Fruit fly (Drosophila melanogaster) whole organism, embryonic: ENCODE results near the gene CG32832.

ENCODE experiments used
- BEAF-32 ChIP-seq: fragments of 200-800 bp; sonication (Bioruptor generic); optimal IDR thresholded peaks from 3 replicates; lab custom pipeline; 2017; ENCODE audit warnings: missing biosample characterization, missing genetic modification characterization, mild to moderate bottlenecking, moderate library complexity, missing genetic modification reagents
- BtbVII ChIP-seq: fragments of 200-800 bp; sonication (Bioruptor generic); optimal IDR thresholded peaks from 3 replicates; lab custom pipeline; 2017; ENCODE audit warnings: missing biosample characterization, mild to moderate bottlenecking, missing genetic modification characterization
- Bteb2 ChIP-seq: fragments of 200-800 bp; sonication (Bioruptor generic); optimal IDR thresholded peaks from 2 replicates; lab custom pipeline; 2016; ENCODE audit warnings: missing biosample characterization, missing genetic modification characterization
- CG10543 ChIP-seq: fragments of 200-800 bp; sonication (Bioruptor generic); optimal IDR thresholded peaks from 3 replicates; lab custom pipeline; 2017; ENCODE audit warnings: missing biosample characterization, mild to moderate bottlenecking, missing genetic modification characterization, moderate library complexity
- CG13123 ChIP-seq: fragments of 200-800 bp; sonication (Bioruptor generic); optimal IDR thresholded peaks from 2 replicates; lab custom pipeline; 2016; ENCODE audit warnings: missing biosample characterization, missing genetic modification characterization
- CG13296 ChIP-seq: fragments of 200-800 bp; sonication (Bioruptor generic); optimal IDR thresholded peaks from 3 replicates; lab custom pipeline; 2018; ENCODE audit warnings: missing biosample characterization, mild to moderate bottlenecking, missing genetic modification characterization
- CG14441 ChIP-seq: fragments of 200-800 bp; sonication (Bioruptor generic); IDR thresholded peaks from 2 replicates; pipeline ENCODE4 v1.3.6; 2022; ENCODE audit warnings: missing biosample characterization, missing genetic modification characterization
- CG15514 ChIP-seq: fragments of 200-800 bp; sonication (Bioruptor generic); optimal IDR thresholded peaks from 3 replicates; lab custom pipeline; 2017; ENCODE audit warnings: missing biosample characterization, missing genetic modification characterization, mild to moderate bottlenecking, moderate library complexity, missing genetic modification reagents
- CG16779 ChIP-seq: fragments of 200-800 bp; sonication (Bioruptor generic); IDR thresholded peaks from 2 replicates; pipeline ENCODE4 v1.3.6; 2022; ENCODE audit warnings: missing biosample characterization, missing genetic modification characterization
- CG16813 ChIP-seq: fragments of 200-800 bp; sonication (Bioruptor generic); IDR thresholded peaks from 3 replicates; pipeline ENCODE4 v1.3.6; 2022; ENCODE audit warnings: missing biosample characterization, missing genetic modification characterization; ENCODE audit not compliant: partially characterized antibody
- CG17328 ChIP-seq: fragments of 200-800 bp; sonication (Bioruptor generic); IDR thresholded peaks from 2 replicates; pipeline ENCODE4 v1.3.6; 2022; ENCODE audit warnings: missing biosample characterization, missing genetic modification characterization
- CG1832 ChIP-seq: fragments of 200-800 bp; sonication (Bioruptor generic); optimal IDR thresholded peaks from 2 replicates; lab custom pipeline; 2017; ENCODE audit warnings: missing biosample characterization, mild to moderate bottlenecking, missing genetic modification characterization, inconsistent platforms
- CG32772 ChIP-seq: fragments of 200-800 bp; sonication (Bioruptor generic); IDR thresholded peaks from 2 replicates; pipeline ENCODE4 v1.3.6; 2022; ENCODE audit warnings: missing biosample characterization, missing genetic modification characterization
- CG34376 ChIP-seq: fragments of 200-800 bp; sonication (Bioruptor generic); optimal IDR thresholded peaks from 2 replicates; lab custom pipeline; 2018; ENCODE audit warnings: missing biosample characterization, mild to moderate bottlenecking, missing genetic modification characterization
- CG34422 ChIP-seq: fragments of 200-800 bp; sonication (Bioruptor generic); IDR thresholded peaks from 3 replicates; pipeline ENCODE4 v1.3.6; 2022; ENCODE audit warnings: missing biosample characterization, missing genetic modification characterization
- CG7372 ChIP-seq: fragments of 200-800 bp; sonication (Bioruptor generic); IDR thresholded peaks from 2 replicates; pipeline ENCODE4 v1.3.6; 2022; ENCODE audit warnings: missing biosample characterization, missing genetic modification characterization
- CG7745 ChIP-seq: fragments of 200-800 bp; sonication (Bioruptor generic); optimal IDR thresholded peaks from 2 replicates; lab custom pipeline; 2018; ENCODE audit warnings: missing biosample characterization, mild to moderate bottlenecking, missing genetic modification characterization, moderate library complexity
- CG9932 ChIP-seq: fragments of 200-800 bp; sonication (Bioruptor generic); IDR thresholded peaks from 2 replicates; pipeline ENCODE4 v1.3.6; 2022; ENCODE audit warnings: missing biosample characterization, missing genetic modification characterization
- CoRest ChIP-seq: fragments of 200-800 bp; sonication (Bioruptor generic); optimal IDR thresholded peaks from 3 replicates; lab custom pipeline; 2018; ENCODE audit warnings: missing biosample characterization, mild to moderate bottlenecking, missing genetic modification characterization, moderate library complexity
- Deaf1 ChIP-seq: fragments of 200-800 bp; optimal IDR thresholded peaks from 3 replicates; lab custom pipeline; 2019; ENCODE audit warnings: missing biosample characterization, mild to moderate bottlenecking, missing genetic modification characterization, moderate library complexity
- Dip2 ChIP-seq: fragments of 200-800 bp; sonication (Bioruptor generic); IDR thresholded peaks from 2 replicates; pipeline ENCODE4 v1.3.6; 2022; ENCODE audit warnings: missing biosample characterization, missing genetic modification characterization
- Dll ChIP-seq: fragments of 200-800 bp; sonication (Bioruptor generic); IDR thresholded peaks from 4 replicates; pipeline ENCODE4 v1.3.6; 2022; ENCODE audit warnings: missing biosample characterization, missing genetic modification characterization; ENCODE audit not compliant: partially characterized antibody
- Doc3 ChIP-seq: fragments of 200-800 bp; sonication (Bioruptor generic); IDR thresholded peaks from 3 replicates; pipeline ENCODE4 v1.3.6; 2022; ENCODE audit warnings: missing biosample characterization, missing genetic modification characterization; ENCODE audit not compliant: partially characterized antibody
- Dref ChIP-seq: fragments of 200-800 bp; sonication (Bioruptor generic); IDR thresholded peaks from 2 replicates; pipeline ENCODE4 v1.3.6; 2022; ENCODE audit warnings: missing biosample characterization, missing genetic modification characterization
- HLH3B ChIP-seq: fragments of 200-800 bp; sonication (Bioruptor generic); IDR thresholded peaks from 2 replicates; pipeline ENCODE4 v1.3.6; 2022; ENCODE audit warnings: missing biosample characterization, missing genetic modification characterization
- HLH4C ChIP-seq: fragments of 200-800 bp; sonication (Bioruptor generic); IDR thresholded peaks from 3 replicates; pipeline ENCODE4 v1.3.6; 2022; ENCODE audit warnings: missing biosample characterization, missing genetic modification characterization; ENCODE audit not compliant: partially characterized antibody
- Med ChIP-seq: fragments of 200-800 bp; sonication (Bioruptor generic); peaks from one replicate; lab custom pipeline; 2016; ENCODE audit warnings: missing biosample characterization, missing genetic modification characterization, mild to moderate bottlenecking, inconsistent platforms, moderate library complexity
- Mrtf ChIP-seq: fragments of 200-800 bp; sonication (Bioruptor generic); IDR thresholded peaks from 3 replicates; pipeline ENCODE4 v1.3.6; 2022; ENCODE audit warnings: missing biosample characterization, missing genetic modification characterization
- Nf-YB ChIP-seq: fragments of 200-800 bp; sonication (Bioruptor generic); optimal IDR thresholded peaks from 3 replicates; lab custom pipeline; 2019; ENCODE audit warnings: missing biosample characterization, mild to moderate bottlenecking, missing genetic modification characterization, moderate library complexity
- Nf-YC ChIP-seq: fragments of 200-800 bp; optimal IDR thresholded peaks from 3 replicates; lab custom pipeline; 2019; ENCODE audit warnings: missing biosample characterization, mild to moderate bottlenecking, missing genetic modification characterization, moderate library complexity
- Sin3A ChIP-seq: fragments of >200 bp; optimal IDR thresholded peaks from 2 replicates; lab custom pipeline; 2018
- Tbp ChIP-seq: fragments of >200 bp; optimal IDR thresholded peaks from 2 replicates; lab custom pipeline; 2018; ENCODE audit warnings: missing biosample characterization, missing genetic modification characterization
- ato ChIP-seq: fragments of 200-800 bp; sonication (Bioruptor generic); IDR thresholded peaks from 2 replicates; pipeline ENCODE4 v1.3.6; 2022; ENCODE audit warnings: missing biosample characterization, missing genetic modification characterization; ENCODE audit not compliant: partially characterized antibody
- az2 ChIP-seq: fragments of 200-800 bp; sonication (Bioruptor generic); optimal IDR thresholded peaks from 3 replicates; lab custom pipeline; 2016; ENCODE audit warnings: missing biosample characterization, missing genetic modification characterization
- bsh ChIP-seq, 2 experiments: fragments of 200-800 bp; sonication (Bioruptor generic); optimal IDR thresholded peaks; 2 replicates each; lab custom pipeline; 2017 to 2018; ENCODE audit warnings: mild to moderate bottlenecking in 2 of 2, missing biosample characterization in 2 of 2, missing genetic modification characterization in 2 of 2, moderate library complexity in 1 of 2
- ci ChIP-seq: fragments of 200-800 bp; sonication (Bioruptor generic); IDR thresholded peaks from 3 replicates; pipeline ENCODE4 v1.3.6; 2022; ENCODE audit warnings: missing biosample characterization, missing genetic modification characterization
- cwo ChIP-seq: fragments of 200-800 bp; sonication (Bioruptor generic); optimal IDR thresholded peaks from 3 replicates; lab custom pipeline; 2017; ENCODE audit warnings: missing biosample characterization, missing genetic modification characterization, mild to moderate bottlenecking, moderate library complexity, missing genetic modification reagents
- eyg ChIP-seq: fragments of 200-800 bp; sonication (Bioruptor generic); optimal IDR thresholded peaks from 3 replicates; lab custom pipeline; 2016; ENCODE audit warnings: missing biosample characterization, missing genetic modification characterization
- insv ChIP-seq, 2 experiments: fragments of 200-800 bp; sonication (Bioruptor generic); optimal IDR thresholded peaks; 3 replicates each; lab custom pipeline; 2016 to 2018; ENCODE audit warnings: missing biosample characterization in 2 of 2, missing genetic modification characterization in 2 of 2
- inv ChIP-seq: fragments of 200-800 bp; sonication (Bioruptor generic); IDR thresholded peaks from 2 replicates; pipeline ENCODE4 v1.3.6; 2022; ENCODE audit warnings: missing biosample characterization, missing genetic modification characterization; ENCODE audit not compliant: partially characterized antibody
- lmd ChIP-seq: fragments of 200-800 bp; sonication (Bioruptor generic); IDR thresholded peaks from 2 replicates; pipeline ENCODE4 v1.3.6; 2022; ENCODE audit warnings: missing biosample characterization, missing genetic modification characterization
- pros ChIP-seq: fragments of 200-800 bp; sonication (Bioruptor generic); optimal IDR thresholded peaks from 3 replicates; lab custom pipeline; 2019; ENCODE audit warnings: missing biosample characterization, mild to moderate bottlenecking, missing genetic modification characterization, moderate library complexity
- pum ChIP-seq: fragments of 200-800 bp; sonication (Bioruptor generic); optimal IDR thresholded peaks from 2 replicates; lab custom pipeline; 2016; ENCODE audit warnings: missing biosample characterization, missing genetic modification characterization
- ro ChIP-seq: fragments of 200-800 bp; sonication (Bioruptor generic); IDR thresholded peaks from 2 replicates; pipeline ENCODE4 v1.3.6; 2022; ENCODE audit warnings: missing biosample characterization, missing genetic modification characterization
- seq ChIP-seq: fragments of 200-800 bp; sonication (Bioruptor generic); IDR thresholded peaks from 2 replicates; pipeline ENCODE4 v1.3.6; 2022; ENCODE audit warnings: missing biosample characterization, missing genetic modification characterization
- so ChIP-seq: fragments of 200-800 bp; sonication (Bioruptor generic); IDR thresholded peaks from 3 replicates; pipeline ENCODE4 v1.3.6; 2022; ENCODE audit warnings: missing biosample characterization, missing genetic modification characterization
- sob ChIP-seq: fragments of 200-800 bp; sonication (Bioruptor generic); IDR thresholded peaks from 2 replicates; pipeline ENCODE4 v1.3.6; 2022; ENCODE audit warnings: missing biosample characterization, missing genetic modification characterization
- sug ChIP-seq: fragments of 200-800 bp; optimal IDR thresholded peaks from 2 replicates; lab custom pipeline; 2019; ENCODE audit warnings: missing biosample characterization, mild to moderate bottlenecking, missing genetic modification characterization, moderate library complexity
- vnd ChIP-seq: fragments of 200-800 bp; sonication (Bioruptor generic); IDR thresholded peaks from 3 replicates; pipeline ENCODE4 v1.3.6; 2022; ENCODE audit warnings: missing biosample characterization, missing genetic modification characterization; ENCODE audit not compliant: partially characterized antibody
- zfh1 ChIP-seq: fragments of 200-800 bp; sonication (Bioruptor generic); IDR thresholded peaks from 3 replicates; pipeline ENCODE4 v1.3.6; 2022; ENCODE audit warnings: missing biosample characterization, missing genetic modification characterization

Gene CG32832

DNA sequence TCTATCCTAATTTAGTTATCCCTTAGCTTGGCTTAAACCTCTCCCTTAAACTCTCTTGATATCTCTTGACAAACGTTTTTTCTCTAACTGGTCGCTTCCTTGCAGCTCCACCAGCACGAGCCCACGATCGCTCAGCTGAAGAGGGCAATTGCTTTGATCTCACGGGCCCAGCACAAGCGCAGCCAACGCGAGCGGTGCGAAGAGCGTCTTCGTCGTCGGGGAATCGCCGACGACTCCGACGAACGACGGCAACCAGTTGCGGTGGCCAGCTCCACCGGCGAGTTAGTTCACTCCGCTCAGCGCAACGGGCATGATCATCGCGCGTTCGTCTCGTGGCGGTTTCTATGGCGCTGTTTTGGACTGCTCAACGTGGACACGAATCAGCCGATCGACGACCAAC, 1.8 kb upstream of the CG32832 start (continued):
- TF ChIP-seq CG13296 (GFP tag; lab: Kevin White, UChicago) (peak; percentile 22), cwo (GFP tag; lab: Kevin White, UChicago) (peak; percentile 17), Mrtf (GFP tag; lab: Robert Waterston, UW) (0 out of 3 replicates have a peak, but pooled peaks have one; percentile 4), pum (no peak), insv (GFP tag; optimal IDR thresholded peaks at IDR 0.05; lab: Kevin White, UChicago) (no peak), BEAF-32 (GFP tag; lab: Kevin White, UChicago) (peak; percentile 4), BtbVII (GFP tag; lab: Kevin White, UChicago) (peak; percentile 1), CG10543 (GFP tag; lab: Kevin White, UChicago) (peak; percentile 84), CG9932 (GFP tag; lab: Robert Waterston, UW) (peak; percentile 39; the same call in 1 of the 2 replicates), CG15514 (GFP tag; lab: Kevin White, UChicago) (peak; percentile 94), HLH3B (GFP tag; lab: Robert Waterston, UW) (peak; percentile 38; the same call in 1 of the 2 replicates), sob (GFP tag; lab: Robert Waterston, UW) (peak; percentile 21; the same call in 1 of the 2 replicates), so (peak; percentile 24; the same call in 1 of the 3 replicates), Doc3 (GFP tag; lab: Robert Waterston, UW) (no peak), CG17328 (GFP tag; lab: Robert Waterston, UW) (peak; percentile 42; the same call in 1 of the 2 replicates), bsh (GFP tag; optimal IDR thresholded peaks at IDR 0.05; lab: Kevin White, UChicago) (peak in 1 of 2 experiments; percentile 38), Med (GFP tag; lab: Kevin White, UChicago) (peak; percentile 90), CG14441 (GFP tag; lab: Robert Waterston, UW) (0 out of 2 replicates have a peak, but pooled peaks have one; percentile 19), CG34376 (GFP tag; lab: Kevin White, UChicago) (peak; percentile 54), sug (tag; lab: Kevin White, UChicago) (peak; percentile 43)
- TF ChIP-seq, all 482 proteins: peak for 65

DNA sequence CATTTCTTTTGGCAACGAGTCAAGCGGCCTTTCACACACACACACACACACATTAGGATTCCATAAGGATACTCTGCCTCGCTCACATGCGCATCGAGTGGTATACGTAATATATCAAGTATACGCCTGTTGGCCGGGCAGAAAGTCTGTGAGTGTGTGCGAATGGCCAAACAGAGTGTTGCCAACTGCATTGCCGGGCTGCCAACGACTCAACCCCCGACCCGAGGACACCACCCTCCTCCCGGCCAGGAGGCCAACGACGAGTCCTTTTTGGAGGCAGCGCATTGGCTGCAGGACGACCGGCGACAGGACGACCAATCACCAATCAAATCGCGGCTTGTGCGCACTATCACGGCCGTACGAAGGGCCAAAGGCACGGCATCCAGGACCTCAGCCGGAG, 1.4 kb downstream of the CG32832 start:
- TF ChIP-seq HLH4C (GFP tag; lab: Robert Waterston, UW) (0 out of 3 replicates have a peak, but pooled peaks have one; percentile 26), ci (GFP tag; lab: Robert Waterston, UW) (0 out of 3 replicates have a peak, but pooled peaks have one; percentile 8), CG16779 (GFP tag; lab: Robert Waterston, UW) (no peak), Nf-YB (GFP tag; lab: Kevin White, UChicago) (peak; percentile 53), CG13123 (GFP tag; lab: Kevin White, UChicago) (no peak), inv (GFP tag; lab: Robert Waterston, UW) (no peak), CG16813 (GFP tag; lab: Robert Waterston, UW) (no peak), CG32772 (GFP tag; lab: Robert Waterston, UW) (no peak), zfh1 (GFP tag; lab: Robert Waterston, UW) (no peak), Tbp (GFP tag; lab: Kevin White, UChicago) (no peak), vnd (GFP tag; lab: Robert Waterston, UW) (no peak), Nf-YC (tag; lab: Kevin White, UChicago) (peak; percentile 92), ro (no peak), Deaf1 (tag; lab: Kevin White, UChicago) (peak; percentile 68), CG7745 (tag; lab: Kevin White, UChicago) (no peak), az2 (GFP tag; lab: Kevin White, UChicago) (no peak), Sin3A (no peak), seq (GFP tag; lab: Robert Waterston, UW) (no peak), ato (no peak), Dip2 (GFP tag; lab: Robert Waterston, UW) (no peak), lmd (GFP tag; lab: Robert Waterston, UW) (no peak), eyg (GFP tag; lab: Kevin White, UChicago) (no peak), CoRest (no peak), Dref (GFP tag; lab: Robert Waterston, UW) (0 out of 2 replicates have a peak, but pooled peaks have one; percentile 19), Bteb2 (GFP tag; lab: Kevin White, UChicago) (no peak), Dll (no peak), CG1832 (GFP tag; lab: Kevin White, UChicago) (peak; percentile 6), CG7372 (GFP tag; lab: Robert Waterston, UW) (peak; percentile 72), CG34422 (GFP tag; lab: Robert Waterston, UW) (no peak), pros (GFP tag; lab: Kevin White, UChicago) (no peak)
